Worm (Caenorhabditis elegans) whole organism, midembryonic: Measurements from ENCODE around the gene sru-31.

Experiments
- T22C8.4 ChIP-seq: fragments of 200-800 bp; sonication (Bioruptor generic); IDR thresholded peaks from 2 replicates; pipeline ENCODE4 v1.3.6; 2022; ENCODE audit warnings: missing genetic modification characterization, missing compliant biosample characterization
- cog-1 ChIP-seq: sonication (generic microtip); optimal IDR thresholded peaks from 2 replicates; lab custom pipeline; 2016; ENCODE audit warnings: missing genetic modification characterization, missing compliant biosample characterization
- flt-1 ChIP-seq: fragments of 200-800 bp; sonication (Bioruptor generic); IDR thresholded peaks from 2 replicates; pipeline ENCODE4 v1.3.6; 2022; ENCODE audit warnings: missing genetic modification characterization, missing compliant biosample characterization
- klf-2 ChIP-seq: fragments of 200-800 bp; sonication (Bioruptor generic); conservative IDR thresholded peaks from 2 replicates; pipeline ENCODE4 v1.3.6; 2022; ENCODE audit warnings: missing genetic modification reagents, missing genetic modification characterization, missing compliant biosample characterization
- med-1 ChIP-seq: sonication (generic microtip); optimal IDR thresholded peaks from 2 replicates; lab custom pipeline; 2017; ENCODE audit warnings: missing genetic modification characterization, mild to moderate bottlenecking, missing compliant biosample characterization, antibody characterized with exemption, missing genetic modification reagents; ENCODE audit not compliant: insufficient read depth
- ref-1 ChIP-seq: fragments of 200-800 bp; sonication (Bioruptor generic); conservative IDR thresholded peaks from 2 replicates; pipeline ENCODE4 v1.3.6; 2022; ENCODE audit warnings: missing genetic modification reagents, missing genetic modification characterization, missing compliant biosample characterization
- tab-1 ChIP-seq: fragments of 200-800 bp; sonication (Bioruptor generic); IDR thresholded peaks from 2 replicates; pipeline ENCODE4 v1.3.6; 2022; ENCODE audit warnings: missing genetic modification characterization, missing compliant biosample characterization
- ztf-29 ChIP-seq: fragments of 200-800 bp; sonication (Bioruptor generic); IDR thresholded peaks from 2 replicates; pipeline ENCODE4 v1.3.6; 2022; ENCODE audit warnings: missing genetic modification reagents, missing genetic modification characterization, missing compliant biosample characterization

DNA sequence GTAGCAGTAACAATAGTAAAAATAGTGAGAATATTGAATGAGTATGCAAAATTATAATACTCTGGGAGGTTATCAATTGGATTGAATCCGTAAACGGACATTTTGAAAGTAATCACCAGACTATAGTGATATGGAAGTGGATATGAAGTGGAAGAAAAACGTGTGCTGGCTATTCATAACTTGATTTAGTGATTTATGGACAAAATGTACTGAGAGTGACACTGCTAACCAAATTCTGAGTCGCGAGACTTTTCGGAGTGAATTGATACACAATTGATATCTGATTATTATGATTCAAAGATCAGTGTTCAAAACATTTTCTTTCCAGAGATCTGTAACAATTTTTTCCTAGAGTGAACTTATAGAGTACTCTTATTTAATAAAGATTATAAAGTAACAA is 19.5 kb downstream of the sru-31 start, which contains the start of gene sru-38:
- no peak for TF ChIP-seq ref-1 (GFP tag; lab: Robert Waterston, UW)
- no peak for TF ChIP-seq med-1 (GFP tag; lab: Kevin White, UChicago)
- no peak for TF ChIP-seq ztf-29 (GFP tag; lab: Robert Waterston, UW)
- TF ChIP-seq T22C8.4 (GFP tag; lab: Robert Waterston, UW), result no peak
- TF ChIP-seq tab-1 (GFP tag; lab: Robert Waterston, UW), result no peak
- TF ChIP-seq flt-1 (GFP tag; lab: Robert Waterston, UW), result no peak
- TF ChIP-seq cog-1 (tag; lab: Kevin White, UChicago), result no peak
- no peak for TF ChIP-seq klf-2 (GFP tag; lab: Robert Waterston, UW)
